5 fruit fly cellular contexts compared by ENCODE assay signal in genomic region chrX:19348835-19349466, dm6.
A peak's percentile ranks its signal among the peaks of the same experiment; 100 is the strongest.
TF ChIP-seq lines count a peak whose summit lies in the region.

No protein-coding gene starts in this region.

- TF ChIP-seq CTCF in whole organism, embryonic (GFP tag; optimal IDR thresholded peaks at IDR 0.05; lab: Kevin White, UChicago) = peak; percentile 52

TF ChIP-seq in whole organism, adult, 20 proteins besides CTCF, POLR2A, EP300 and RAD21:
- no peak for TF ChIP-seq Hr96 (GFP tag; optimal IDR thresholded peaks at IDR 0.05; lab: Kevin White, UChicago)
- peak; percentile 98 for TF ChIP-seq pad (GFP tag; optimal IDR thresholded peaks at IDR 0.05; lab: Kevin White, UChicago)
- no peak for TF ChIP-seq CG7101 (tag; optimal IDR thresholded peaks at IDR 0.05; lab: Kevin White, UChicago)
- TF ChIP-seq ovo (GFP tag; optimal IDR thresholded peaks at IDR 0.05; lab: Kevin White, UChicago) = no peak
- peak; percentile 90 for TF ChIP-seq kay (GFP tag; lab: Kevin White, UChicago; ENCODE audit: borderline replicate concordance)
- TF ChIP-seq cnc (optimal IDR thresholded peaks at IDR 0.05; lab: Kevin White, UChicago) = no peak

TF ChIP-seq in whole organism, embryonic, 481 proteins besides CTCF, POLR2A, EP300 and RAD21 (continues in another document):
- TF ChIP-seq nau (GFP tag; optimal IDR thresholded peaks at IDR 0.05; lab: Kevin White, UChicago) (no peak), unc-4 (GFP tag; IDR thresholded peaks at IDR 0.05; lab: Robert Waterston, UW; ENCODE audit: partially characterized antibody) (no peak), HLH3B (GFP tag; IDR thresholded peaks at IDR 0.05; lab: Robert Waterston, UW) (no peak), E2f2 (GFP tag; IDR thresholded peaks at IDR 0.05; lab: Robert Waterston, UW) (no peak), CG1529 (GFP tag; optimal IDR thresholded peaks at IDR 0.05; lab: Kevin White, UChicago) (peak; percentile 15), Meics (GFP tag; optimal IDR thresholded peaks at IDR 0.05; lab: Kevin White, UChicago) (peak; percentile 10), Dip3 (GFP tag; optimal IDR thresholded peaks at IDR 0.05; lab: Kevin White, UChicago) (no peak), CG14710 (tag; optimal IDR thresholded peaks at IDR 0.05; lab: Kevin White, UChicago) (no peak), dmrt11E (tag; optimal IDR thresholded peaks at IDR 0.05; lab: Kevin White, UChicago) (peak; percentile 2), CG14441 (GFP tag; IDR thresholded peaks at IDR 0.05; lab: Robert Waterston, UW) (no peak; the same call in 1 of the 2 replicates), eve (GFP tag; optimal IDR thresholded peaks at IDR 0.05; lab: Kevin White, UChicago) (peak in 1 of 2 experiments; percentile 24), CG17385 (GFP tag; optimal IDR thresholded peaks at IDR 0.05; lab: Kevin White, UChicago) (peak; percentile 9), CG7556 (GFP tag; optimal IDR thresholded peaks at IDR 0.05; lab: Kevin White, UChicago) (peak; percentile 64), Opbp (GFP tag; IDR thresholded peaks at IDR 0.05; lab: Robert Waterston, UW; ENCODE audit: partially characterized antibody) (no peak), pita (GFP tag; optimal IDR thresholded peaks at IDR 0.05; lab: Kevin White, UChicago) (peak; percentile 38), lbe (GFP tag; optimal IDR thresholded peaks at IDR 0.05; lab: Kevin White, UChicago) (peak; percentile 31), tx (GFP tag; optimal IDR thresholded peaks at IDR 0.05; lab: Kevin White, UChicago) (peak; percentile 44), CG8290 (GFP tag; optimal IDR thresholded peaks at IDR 0.05; lab: Kevin White, UChicago) (no peak), CG8290 (tag; optimal IDR thresholded peaks at IDR 0.05; lab: Kevin White, UChicago) (peak in 1 of 2 experiments; percentile 24), NC2β (GFP tag; optimal IDR thresholded peaks at IDR 0.05; lab: Kevin White, UChicago) (peak; percentile 48), disco-r (GFP tag; optimal IDR thresholded peaks at IDR 0.05; lab: Kevin White, UChicago) (peak; percentile 4)

TF ChIP-seq in whole organism, prepupa, 60 proteins besides CTCF, POLR2A, EP300 and RAD21 (continues in another document):
- TF ChIP-seq Eip78C (GFP tag; lab: Kevin White, UChicago) (peak; percentile 44), achi (GFP tag; optimal IDR thresholded peaks at IDR 0.05; lab: Kevin White, UChicago) (peak; percentile 55), CG6792 (GFP tag; optimal IDR thresholded peaks at IDR 0.05; lab: Kevin White, UChicago) (peak; percentile 45), Met (GFP tag; optimal IDR thresholded peaks at IDR 0.05; lab: Kevin White, UChicago) (peak; percentile 31), pdm3 (GFP tag; optimal IDR thresholded peaks at IDR 0.05; lab: Kevin White, UChicago) (peak; percentile 63), Hr4 (GFP tag; optimal IDR thresholded peaks at IDR 0.05; lab: Kevin White, UChicago) (peak; percentile 15), lz (GFP tag; optimal IDR thresholded peaks at IDR 0.05; lab: Kevin White, UChicago) (peak; percentile 12), CG6808 (GFP tag; optimal IDR thresholded peaks at IDR 0.05; lab: Kevin White, UChicago) (no peak), CG10669 (GFP tag; optimal IDR thresholded peaks at IDR 0.05; lab: Kevin White, UChicago) (no peak), Sox102F (GFP tag; optimal IDR thresholded peaks at IDR 0.05; lab: Kevin White, UChicago) (peak; percentile 55), CG10631 (GFP tag; optimal IDR thresholded peaks at IDR 0.05; lab: Kevin White, UChicago) (peak; percentile 42), CG8632 (GFP tag; optimal IDR thresholded peaks at IDR 0.05; lab: Kevin White, UChicago) (peak; percentile 11), fd59A (GFP tag; optimal IDR thresholded peaks at IDR 0.05; lab: Kevin White, UChicago) (no peak), CG16779 (tag; optimal IDR thresholded peaks at IDR 0.05; lab: Kevin White, UChicago) (no peak), esn (GFP tag; optimal IDR thresholded peaks at IDR 0.05; lab: Kevin White, UChicago) (peak; percentile 63), CG31627 (GFP tag; optimal IDR thresholded peaks at IDR 0.05; lab: Kevin White, UChicago) (peak; percentile 41), Hr39 (GFP tag; optimal IDR thresholded peaks at IDR 0.05; lab: Kevin White, UChicago) (peak; percentile 30), salr (GFP tag; optimal IDR thresholded peaks at IDR 0.05; lab: Kevin White, UChicago) (peak in 1 of 2 experiments; percentile 15), Sox15 (GFP tag; optimal IDR thresholded peaks at IDR 0.05; lab: Kevin White, UChicago) (no peak), net (GFP tag; optimal IDR thresholded peaks at IDR 0.05; lab: Kevin White, UChicago) (peak; percentile 27), Sox14 (GFP tag; optimal IDR thresholded peaks at IDR 0.05; lab: Kevin White, UChicago) (peak; percentile 40), cyc (GFP tag; optimal IDR thresholded peaks at IDR 0.05; lab: Kevin White, UChicago) (no peak)

TF ChIP-seq in whole organism, pupa, 21 proteins besides CTCF, POLR2A, EP300 and RAD21:
- TF ChIP-seq CG34367 (tag; optimal IDR thresholded peaks at IDR 0.05; lab: Kevin White, UChicago) (no peak), rn (GFP tag; IDR thresholded peaks at IDR 0.05; lab: Robert Waterston, UW) (0 out of 2 replicates have a peak, but pooled peaks have one; percentile 11), CG4496 (GFP tag; IDR thresholded peaks at IDR 0.05; lab: Robert Waterston, UW) (peak; percentile 46; the same call in 1 of the 3 replicates), CG9948 (tag; optimal IDR thresholded peaks at IDR 0.05; lab: Kevin White, UChicago) (peak; percentile 55)
TF ChIP-seq in whole organism, pupa: peak in this region for 3.

TF ChIP-seq in whole organism, wandering third instar larva, 38 proteins besides CTCF, POLR2A, EP300 and RAD21:
- peak; percentile 10 for TF ChIP-seq ey (GFP tag; optimal IDR thresholded peaks at IDR 0.05; lab: Kevin White, UChicago)
- TF ChIP-seq OdsH (GFP tag; optimal IDR thresholded peaks at IDR 0.05; lab: Kevin White, UChicago) = peak; percentile 20
- TF ChIP-seq Hnf4 (GFP tag; optimal IDR thresholded peaks at IDR 0.05; lab: Kevin White, UChicago) = peak; percentile 1
- TF ChIP-seq psq (GFP tag; optimal IDR thresholded peaks at IDR 0.05; lab: Kevin White, UChicago) = peak; percentile 16
- no peak for TF ChIP-seq HLH106 (tag; optimal IDR thresholded peaks at IDR 0.05; lab: Kevin White, UChicago)
- TF ChIP-seq Myc (optimal IDR thresholded peaks at IDR 0.05; lab: Kevin White, UChicago) = peak; percentile 25
- no peak for TF ChIP-seq Jra (GFP tag; optimal IDR thresholded peaks at IDR 0.05; lab: Kevin White, UChicago)
- peak; percentile 11 for TF ChIP-seq rgr (GFP tag; optimal IDR thresholded peaks at IDR 0.05; lab: Kevin White, UChicago)
- peak; percentile 33 for TF ChIP-seq sage (GFP tag; optimal IDR thresholded peaks at IDR 0.05; lab: Kevin White, UChicago)
- no peak for TF ChIP-seq dmrt93B (GFP tag; optimal IDR thresholded peaks at IDR 0.05; lab: Kevin White, UChicago)
- peak; percentile 40 for TF ChIP-seq brk (GFP tag; optimal IDR thresholded peaks at IDR 0.05; lab: Kevin White, UChicago)
- peak; percentile 18 for TF ChIP-seq CrebA (GFP tag; optimal IDR thresholded peaks at IDR 0.05; lab: Kevin White, UChicago; ENCODE audit: borderline replicate concordance)
